1 fruit fly cellular context compared by ENCODE assay signal in genomic region chr3R:30812401-30813207, dm6.
TF ChIP-seq lines count a peak whose summit lies in the region.

No protein-coding gene starts in this region.

TF ChIP-seq in whole organism, embryonic, 481 proteins besides CTCF, POLR2A, EP300 and RAD21 (continued from another document and continues in another):
- TF ChIP-seq tgo (GFP tag; IDR thresholded peaks at IDR 0.05; lab: Robert Waterston, UW) (no peak), insv (GFP tag; optimal IDR thresholded peaks at IDR 0.05; lab: Kevin White, UChicago) (no peak), Hsf (GFP tag; optimal IDR thresholded peaks at IDR 0.05; lab: Kevin White, UChicago) (peak; percentile 25), Dek (tag; optimal IDR thresholded peaks at IDR 0.05; lab: Kevin White, UChicago) (peak; percentile 12), CG4707 (GFP tag; optimal IDR thresholded peaks at IDR 0.05; lab: Kevin White, UChicago) (no peak), Stat92E (GFP tag; optimal IDR thresholded peaks at IDR 0.05; lab: Kevin White, UChicago) (peak in 1 of 3 experiments; percentile 38), slp2 (GFP tag; optimal IDR thresholded peaks at IDR 0.05; lab: Kevin White, UChicago) (peak; percentile 28), CG4854 (GFP tag; optimal IDR thresholded peaks at IDR 0.05; lab: Kevin White, UChicago) (no peak), HHEX (GFP tag; optimal IDR thresholded peaks at IDR 0.05; lab: Kevin White, UChicago) (no peak), CG12391 (tag; optimal IDR thresholded peaks at IDR 0.05; lab: Kevin White, UChicago) (peak; percentile 67), kay (GFP tag; optimal IDR thresholded peaks at IDR 0.05; lab: Kevin White, UChicago) (no peak), CG11695 (GFP tag; IDR thresholded peaks at IDR 0.05; lab: Robert Waterston, UW) (no peak), jumu (GFP tag; optimal IDR thresholded peaks at IDR 0.05; lab: Kevin White, UChicago) (no peak), CG7987 (GFP tag; optimal IDR thresholded peaks at IDR 0.05; lab: Kevin White, UChicago) (no peak), CG3847 (GFP tag; IDR thresholded peaks at IDR 0.05; lab: Robert Waterston, UW) (peak; percentile 40; the same call in 1 of the 2 replicates), dm (GFP tag; optimal IDR thresholded peaks at IDR 0.05; lab: Kevin White, UChicago) (no peak), Abd-B (GFP tag; optimal IDR thresholded peaks at IDR 0.05; lab: Kevin White, UChicago) (no peak), ab (GFP tag; optimal IDR thresholded peaks at IDR 0.05; lab: Kevin White, UChicago) (no peak), Bgb (GFP tag; IDR thresholded peaks at IDR 0.05; lab: Robert Waterston, UW; ENCODE audit: partially characterized antibody) (no peak), Ravus (GFP tag; IDR thresholded peaks at IDR 0.05; lab: Robert Waterston, UW) (no peak), nau (GFP tag; optimal IDR thresholded peaks at IDR 0.05; lab: Kevin White, UChicago) (peak; percentile 4), CG12299 (tag; optimal IDR thresholded peaks at IDR 0.05; lab: Kevin White, UChicago) (no peak), ranshi (GFP tag; IDR thresholded peaks at IDR 0.05; lab: Robert Waterston, UW) (peak; percentile 51; the same call in 1 of the 2 replicates), CG15269 (tag; optimal IDR thresholded peaks at IDR 0.05; lab: Kevin White, UChicago) (peak; percentile 61), ewg (GFP tag; optimal IDR thresholded peaks at IDR 0.05; lab: Kevin White, UChicago) (peak; percentile 21), CHES-1-like (GFP tag; optimal IDR thresholded peaks at IDR 0.05; lab: Kevin White, UChicago) (no peak), bab2 (GFP tag; optimal IDR thresholded peaks at IDR 0.05; lab: Kevin White, UChicago) (no peak), Eip74EF (GFP tag; optimal IDR thresholded peaks at IDR 0.05; lab: Kevin White, UChicago) (peak in 1 of 2 experiments; percentile 24), bcd (GFP tag; optimal IDR thresholded peaks at IDR 0.05; lab: Kevin White, UChicago) (peak; percentile 20), CG10321 (GFP tag; IDR thresholded peaks at IDR 0.05; lab: Robert Waterston, UW) (no peak), peb (GFP tag; IDR thresholded peaks at IDR 0.05; lab: Robert Waterston, UW) (no peak; the same call in 1 of the 2 replicates), Hmx (GFP tag; optimal IDR thresholded peaks at IDR 0.05; lab: Kevin White, UChicago) (no peak), CG4617 (GFP tag; optimal IDR thresholded peaks at IDR 0.05; lab: Kevin White, UChicago; ENCODE audit: borderline replicate concordance) (no peak), CG6272 (GFP tag; IDR thresholded peaks at IDR 0.05; lab: Robert Waterston, UW) (no peak), CG13775 (GFP tag; optimal IDR thresholded peaks at IDR 0.05; lab: Kevin White, UChicago) (peak; percentile 30), jing (GFP tag; optimal IDR thresholded peaks at IDR 0.05; lab: Kevin White, UChicago) (peak; percentile 21), CG18619 (GFP tag; optimal IDR thresholded peaks at IDR 0.05; lab: Kevin White, UChicago) (peak; percentile 22), slou (GFP tag; optimal IDR thresholded peaks at IDR 0.05; lab: Kevin White, UChicago) (no peak), yki (optimal IDR thresholded peaks at IDR 0.05; lab: Kevin White, UChicago) (no peak), CG17361 (GFP tag; IDR thresholded peaks at IDR 0.05; lab: Robert Waterston, UW) (no peak), CG9797 (GFP tag; optimal IDR thresholded peaks at IDR 0.05; lab: Kevin White, UChicago) (no peak), CG32772 (GFP tag; IDR thresholded peaks at IDR 0.05; lab: Robert Waterston, UW) (no peak), eyg (GFP tag; optimal IDR thresholded peaks at IDR 0.05; lab: Kevin White, UChicago) (no peak), CG12104 (GFP tag; optimal IDR thresholded peaks at IDR 0.05; lab: Kevin White, UChicago) (no peak), Bteb2 (GFP tag; optimal IDR thresholded peaks at IDR 0.05; lab: Kevin White, UChicago) (no peak), dmrt99B (tag; optimal IDR thresholded peaks at IDR 0.05; lab: Kevin White, UChicago) (peak; percentile 69), Fer1 (GFP tag; optimal IDR thresholded peaks at IDR 0.05; lab: Kevin White, UChicago) (peak; percentile 22), Xrp1 (GFP tag; IDR thresholded peaks at IDR 0.05; lab: Robert Waterston, UW) (no peak), ham (GFP tag; IDR thresholded peaks at IDR 0.05; lab: Robert Waterston, UW) (no peak), Atf3 (GFP tag; optimal IDR thresholded peaks at IDR 0.05; lab: Kevin White, UChicago) (peak; percentile 20), toy (GFP tag; IDR thresholded peaks at IDR 0.05; lab: Robert Waterston, UW) (no peak), mam (GFP tag; optimal IDR thresholded peaks at IDR 0.05; lab: Kevin White, UChicago) (peak; percentile 45), seq (GFP tag; IDR thresholded peaks at IDR 0.05; lab: Robert Waterston, UW) (no peak), CG2889 (GFP tag; IDR thresholded peaks at IDR 0.05; lab: Robert Waterston, UW) (no peak), Pdp1 (GFP tag; optimal IDR thresholded peaks at IDR 0.05; lab: Kevin White, UChicago) (peak in 1 of 2 experiments; percentile 68), CG17359 (tag; optimal IDR thresholded peaks at IDR 0.05; lab: Kevin White, UChicago) (peak; percentile 35), PHDP (tag; optimal IDR thresholded peaks at IDR 0.05; lab: Kevin White, UChicago) (peak; percentile 47), cato (GFP tag; optimal IDR thresholded peaks at IDR 0.05; lab: Kevin White, UChicago; ENCODE audit: borderline replicate concordance) (peak; percentile 12), CG8924 (tag; optimal IDR thresholded peaks at IDR 0.05; lab: Kevin White, UChicago) (peak; percentile 36), unc-4 (GFP tag; IDR thresholded peaks at IDR 0.05; lab: Robert Waterston, UW; ENCODE audit: partially characterized antibody) (no peak), Fer2 (tag; optimal IDR thresholded peaks at IDR 0.05; lab: Kevin White, UChicago) (no peak), E2f1 (GFP tag; IDR thresholded peaks at IDR 0.05; lab: Robert Waterston, UW) (no peak), dmrt11E (tag; optimal IDR thresholded peaks at IDR 0.05; lab: Kevin White, UChicago) (peak; percentile 28), lab (GFP tag; optimal IDR thresholded peaks at IDR 0.05; lab: Kevin White, UChicago) (peak; percentile 44), CG2712 (tag; optimal IDR thresholded peaks at IDR 0.05; lab: Kevin White, UChicago) (peak; percentile 35), Elba2 (GFP tag; optimal IDR thresholded peaks at IDR 0.05; lab: Kevin White, UChicago) (no peak), CG6791 (GFP tag; IDR thresholded peaks at IDR 0.05; lab: Robert Waterston, UW; ENCODE audit: partially characterized antibody) (0 out of 3 replicates have a peak, but pooled peaks have one; percentile 6), CG15479 (GFP tag; optimal IDR thresholded peaks at IDR 0.05; lab: Kevin White, UChicago) (no peak), stc (GFP tag; IDR thresholded peaks at IDR 0.05; lab: Robert Waterston, UW) (0 out of 2 replicates have a peak, but pooled peaks have one; percentile 8), ci (GFP tag; IDR thresholded peaks at IDR 0.05; lab: Robert Waterston, UW) (peak; percentile 73), CG10209 (GFP tag; optimal IDR thresholded peaks at IDR 0.05; lab: Kevin White, UChicago) (peak; percentile 41), Nf-YC (tag; optimal IDR thresholded peaks at IDR 0.05; lab: Kevin White, UChicago) (no peak), lov (optimal IDR thresholded peaks at IDR 0.05; lab: Kevin White, UChicago) (no peak), lov (GFP tag; IDR thresholded peaks at IDR 0.05; lab: Robert Waterston, UW) (no peak), CG10959 (GFP tag; IDR thresholded peaks at IDR 0.05; lab: Robert Waterston, UW) (no peak), Xbp1 (GFP tag; optimal IDR thresholded peaks at IDR 0.05; lab: Kevin White, UChicago) (peak; percentile 62), NC2α (GFP tag; optimal IDR thresholded peaks at IDR 0.05; lab: Kevin White, UChicago) (no peak), corto (GFP tag; optimal IDR thresholded peaks at IDR 0.05; lab: Kevin White, UChicago) (no peak), phol (tag; optimal IDR thresholded peaks at IDR 0.05; lab: Kevin White, UChicago) (peak; percentile 52), CG33213 (GFP tag; optimal IDR thresholded peaks at IDR 0.05; lab: Kevin White, UChicago) (no peak), B-H2 (GFP tag; optimal IDR thresholded peaks at IDR 0.05; lab: Kevin White, UChicago) (no peak), Hmr (GFP tag; optimal IDR thresholded peaks at IDR 0.05; lab: Kevin White, UChicago) (peak; percentile 27), CG14667 (GFP tag; IDR thresholded peaks at IDR 0.05; lab: Robert Waterston, UW) (no peak), hbn (GFP tag; IDR thresholded peaks at IDR 0.05; lab: Robert Waterston, UW; ENCODE audit: partially characterized antibody) (no peak), crol (GFP tag; IDR thresholded peaks at IDR 0.05; lab: Robert Waterston, UW) (peak; percentile 59), lbe (GFP tag; optimal IDR thresholded peaks at IDR 0.05; lab: Kevin White, UChicago) (no peak), Neu2 (GFP tag; optimal IDR thresholded peaks at IDR 0.05; lab: Kevin White, UChicago; ENCODE audit: borderline replicate concordance) (no peak), pb (GFP tag; optimal IDR thresholded peaks at IDR 0.05; lab: Kevin White, UChicago) (no peak), unpg (GFP tag; optimal IDR thresholded peaks at IDR 0.05; lab: Kevin White, UChicago) (peak; percentile 59), CG10267 (tag; optimal IDR thresholded peaks at IDR 0.05; lab: Kevin White, UChicago) (peak; percentile 32), CG13123 (GFP tag; optimal IDR thresholded peaks at IDR 0.05; lab: Kevin White, UChicago) (no peak), cwo (GFP tag; optimal IDR thresholded peaks at IDR 0.05; lab: Kevin White, UChicago) (peak; percentile 6), vvl (GFP tag; IDR thresholded peaks at IDR 0.05; lab: Robert Waterston, UW) (no peak), CG1603 (tag; optimal IDR thresholded peaks at IDR 0.05; lab: Kevin White, UChicago) (peak; percentile 13), MESR4 (GFP tag; optimal IDR thresholded peaks at IDR 0.05; lab: Kevin White, UChicago) (no peak), CG1647 (GFP tag; optimal IDR thresholded peaks at IDR 0.05; lab: Kevin White, UChicago) (no peak), CG8388 (GFP tag; optimal IDR thresholded peaks at IDR 0.05; lab: Kevin White, UChicago) (peak; percentile 61), CG1602 (GFP tag; optimal IDR thresholded peaks at IDR 0.05; lab: Kevin White, UChicago) (peak; percentile 28), CG7745 (tag; optimal IDR thresholded peaks at IDR 0.05; lab: Kevin White, UChicago) (no peak), sd (tag; optimal IDR thresholded peaks at IDR 0.05; lab: Kevin White, UChicago) (peak; percentile 50), CG9932 (GFP tag; IDR thresholded peaks at IDR 0.05; lab: Robert Waterston, UW) (peak; percentile 24; the same call in 1 of the 2 replicates), CG11093 (GFP tag; IDR thresholded peaks at IDR 0.05; lab: Robert Waterston, UW) (no peak), Blimp-1 (GFP tag; optimal IDR thresholded peaks at IDR 0.05; lab: Kevin White, UChicago) (peak; percentile 71), CG2678 (tag; optimal IDR thresholded peaks at IDR 0.05; lab: Kevin White, UChicago) (peak; percentile 52), CG16815 (GFP tag; optimal IDR thresholded peaks at IDR 0.05; lab: Kevin White, UChicago) (no peak), CG12071 (GFP tag; optimal IDR thresholded peaks at IDR 0.05; lab: Kevin White, UChicago) (no peak), ap (GFP tag; IDR thresholded peaks at IDR 0.05; lab: Robert Waterston, UW) (peak; percentile 12; the same call in 1 of the 2 replicates), crc (GFP tag; optimal IDR thresholded peaks at IDR 0.05; lab: Kevin White, UChicago) (no peak), nerfin-1 (tag; optimal IDR thresholded peaks at IDR 0.05; lab: Kevin White, UChicago) (no peak), CG7556 (GFP tag; optimal IDR thresholded peaks at IDR 0.05; lab: Kevin White, UChicago) (peak; percentile 8), CG7786 (GFP tag; optimal IDR thresholded peaks at IDR 0.05; lab: Kevin White, UChicago) (no peak), D19A (tag; optimal IDR thresholded peaks at IDR 0.05; lab: Kevin White, UChicago) (peak; percentile 22), oc (tag; optimal IDR thresholded peaks at IDR 0.05; lab: Kevin White, UChicago) (peak; percentile 22), prd (optimal IDR thresholded peaks at IDR 0.05; lab: Kevin White, UChicago) (no peak), prd (GFP tag; IDR thresholded peaks at IDR 0.05; lab: Robert Waterston, UW) (0 out of 3 replicates have a peak, but pooled peaks have one; percentile 16), chinmo (GFP tag; IDR thresholded peaks at IDR 0.05; lab: Robert Waterston, UW; ENCODE audit: partially characterized antibody) (0 out of 4 replicates have a peak, but pooled peaks have one; percentile 36), ems (GFP tag; optimal IDR thresholded peaks at IDR 0.05; lab: Kevin White, UChicago) (no peak), NC2β (GFP tag; optimal IDR thresholded peaks at IDR 0.05; lab: Kevin White, UChicago) (no peak), sens-2 (GFP tag; IDR thresholded peaks at IDR 0.05; lab: Robert Waterston, UW) (0 out of 2 replicates have a peak, but pooled peaks have one; percentile 14), CG13624 (GFP tag; optimal IDR thresholded peaks at IDR 0.05; lab: Kevin White, UChicago) (peak; percentile 3), zfh1 (GFP tag; IDR thresholded peaks at IDR 0.05; lab: Robert Waterston, UW) (no peak), grau (tag; optimal IDR thresholded peaks at IDR 0.05; lab: Kevin White, UChicago) (peak; percentile 54), CG6654 (GFP tag; optimal IDR thresholded peaks at IDR 0.05; lab: Kevin White, UChicago) (no peak), tup (GFP tag; optimal IDR thresholded peaks at IDR 0.05; lab: Kevin White, UChicago) (no peak), CG1832 (GFP tag; optimal IDR thresholded peaks at IDR 0.05; lab: Kevin White, UChicago) (no peak), CG32767 (GFP tag; IDR thresholded peaks at IDR 0.05; lab: Robert Waterston, UW) (0 out of 2 replicates have a peak, but pooled peaks have one; percentile 28), dysf (GFP tag; IDR thresholded peaks at IDR 0.05; lab: Robert Waterston, UW) (0 out of 3 replicates have a peak, but pooled peaks have one; percentile 8), ara (GFP tag; IDR thresholded peaks at IDR 0.05; lab: Robert Waterston, UW) (no peak), CG17912 (GFP tag; optimal IDR thresholded peaks at IDR 0.05; lab: Kevin White, UChicago) (no peak), chn (GFP tag; optimal IDR thresholded peaks at IDR 0.05; lab: Kevin White, UChicago) (no peak), Sry-β (GFP tag; optimal IDR thresholded peaks at IDR 0.05; lab: Kevin White, UChicago) (no peak), Ssrp (tag; optimal IDR thresholded peaks at IDR 0.05; lab: Kevin White, UChicago) (peak; percentile 45), row (GFP tag; IDR thresholded peaks at IDR 0.05; lab: Robert Waterston, UW) (peak; percentile 67)
